Worm (Caenorhabditis elegans): Measurements from ENCODE around the gene abu-11.

Gene abu-11

ce11 chrII:194458-194857 lies at the start of gene abu-11:
abu-11 (minus strand) TSS chrII:194558.
- TF ChIP-seq ztf-26 (tag; optimal IDR thresholded peaks at IDR 0.05), result no peak
- TF ChIP-seq nhr-90 (tag; optimal IDR thresholded peaks at IDR 0.05), result no peak
- TF ChIP-seq ets-4 (GFP tag; optimal IDR thresholded peaks at IDR 0.05), result no peak
- TF ChIP-seq nhr-179 (tag; optimal IDR thresholded peaks at IDR 0.05), result no peak
- no peak for TF ChIP-seq F55B11.4 (tag; optimal IDR thresholded peaks at IDR 0.05; ENCODE audit: borderline replicate concordance, insufficient read depth)
- no peak for TF ChIP-seq tlf-1 (GFP tag; optimal IDR thresholded peaks at IDR 0.05)
- TF ChIP-seq D2030.7 (GFP tag; IDR thresholded peaks at IDR 0.05), result no peak
- no peak for TF ChIP-seq madf-6 (GFP tag; IDR thresholded peaks at IDR 0.05)
- TF ChIP-seq F57A8.1 (GFP tag; optimal IDR thresholded peaks at IDR 0.05), result no peak

DNA sequence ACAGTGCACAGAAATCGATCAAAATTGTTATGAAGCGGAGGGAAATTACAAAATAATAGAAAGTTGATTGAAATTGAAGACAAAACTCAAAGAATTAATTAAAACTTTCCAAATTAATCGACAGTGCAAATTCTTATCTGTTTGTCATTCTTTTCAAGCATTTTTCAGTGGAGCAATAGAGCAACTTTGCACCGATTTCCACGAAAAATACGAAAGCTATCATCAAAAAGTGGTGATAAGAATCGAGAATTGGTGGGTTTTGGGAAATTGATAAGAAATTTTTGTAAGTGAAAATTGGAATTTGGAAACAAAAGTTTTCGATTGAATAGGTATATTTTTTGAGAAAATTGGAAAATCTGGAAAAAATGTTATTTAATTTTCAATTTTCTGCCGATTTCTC lies 45.7 kb upstream of the abu-11 start:
- TF ChIP-seq nfya-2 (GFP tag; IDR thresholded peaks at IDR 0.05) (no peak), nhr-80 (tag; optimal IDR thresholded peaks at IDR 0.05) (peak; percentile 72)

ce11 chrII:237721-238120 lies 43.4 kb upstream of the abu-11 start, which contains the start of gene laat-1:
laat-1 (minus strand) TSS chrII:237821.
- no peak for TF ChIP-seq Y95B8A.8 (GFP tag; IDR thresholded peaks at IDR 0.05)
- 0 out of 2 replicates have a peak, but pooled peaks have one; percentile 22 for TF ChIP-seq bed-1 (GFP tag; IDR thresholded peaks at IDR 0.05)

DNA sequence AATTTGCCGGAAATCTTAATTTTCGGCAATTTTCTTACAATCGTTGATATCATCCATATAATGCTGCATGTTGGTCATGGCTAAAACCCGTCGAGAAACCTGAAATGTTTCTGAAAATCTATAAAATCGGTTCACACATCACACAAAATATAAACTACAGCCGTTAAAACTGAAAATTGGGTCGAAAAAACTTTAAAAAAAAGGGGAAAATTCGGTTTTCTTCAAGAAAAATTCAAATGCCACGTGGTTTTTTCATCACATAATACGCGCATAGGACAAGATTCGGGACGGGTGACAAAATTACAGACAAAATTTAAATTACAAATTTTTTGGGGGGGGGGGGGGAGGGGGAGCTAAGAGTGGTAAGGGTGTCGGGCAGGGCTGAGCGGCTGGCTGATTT lies 38.3 kb upstream of the abu-11 start, which contains the start of gene Y43H11AL.1:
Y43H11AL.1 (minus strand) TSS at position 101 of the 400 bp plus-strand sequence.
- TF ChIP-seq die-1 (tag; optimal IDR thresholded peaks at IDR 0.05), result no peak
- TF ChIP-seq D2030.7 (GFP tag; IDR thresholded peaks at IDR 0.05), result no peak
- TF ChIP-seq sptf-2 (GFP tag; optimal IDR thresholded peaks at IDR 0.05), result no peak
- no peak for TF ChIP-seq F33H1.4 (GFP tag; IDR thresholded peaks at IDR 0.05)
- no peak for TF ChIP-seq F52B5.7 (tag; optimal IDR thresholded peaks at IDR 0.05)
- no peak for TF ChIP-seq athp-1 (tag; optimal IDR thresholded peaks at IDR 0.05)
- no peak for TF ChIP-seq lsy-27 (tag; optimal IDR thresholded peaks at IDR 0.05; ENCODE audit: borderline replicate concordance, insufficient read depth)
- TF ChIP-seq C17E4.6 (GFP tag; IDR thresholded peaks at IDR 0.05), result no peak
- no peak for TF ChIP-seq F49E8.2 (tag; optimal IDR thresholded peaks at IDR 0.05; ENCODE audit: insufficient read depth)
- no peak for TF ChIP-seq lag-1 (GFP tag; IDR thresholded peaks at IDR 0.05)
- no peak for TF ChIP-seq nhr-120 (GFP tag; IDR thresholded peaks at IDR 0.05)
- TF ChIP-seq madf-8 (GFP tag; conservative IDR thresholded peaks at IDR 0.05), result no peak

DNA sequence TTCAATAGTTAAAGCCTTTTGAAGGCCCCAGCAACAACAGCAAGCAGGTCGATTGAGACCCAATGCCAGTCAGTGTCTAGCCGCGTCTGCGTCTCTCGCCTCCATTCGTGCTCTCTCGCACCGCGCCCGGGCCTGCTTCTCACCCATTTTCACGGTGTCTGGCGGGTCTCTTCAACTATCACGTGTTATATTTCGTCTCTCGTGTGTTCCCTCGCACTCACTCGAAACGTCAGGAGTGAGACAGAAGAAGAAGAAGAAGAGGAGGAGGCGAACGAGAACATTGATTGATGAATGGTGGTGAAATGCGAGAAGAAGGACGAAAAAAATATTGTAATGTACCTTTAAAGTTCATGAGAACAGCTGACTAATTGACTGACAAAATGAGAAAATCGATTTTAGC lies 26.9 kb upstream of the abu-11 start:
- TF ChIP-seq mcd-1 (GFP tag; IDR thresholded peaks at IDR 0.05) (peak; percentile 84), dox-1 (GFP tag; IDR thresholded peaks at IDR 0.05) (peak; percentile 64; the same call in 1 of the 2 replicates), F55B11.4 (tag; optimal IDR thresholded peaks at IDR 0.05; ENCODE audit: borderline replicate concordance, insufficient read depth) (no peak), ztf-28 (GFP tag; IDR thresholded peaks at IDR 0.05) (no peak), nfyb-1 (GFP tag; IDR thresholded peaks at IDR 0.05) (peak; percentile 65; the same call in 1 of the 2 replicates), egl-18 (GFP tag; IDR thresholded peaks at IDR 0.05) (no peak), hmg-1.2 (GFP tag; IDR thresholded peaks at IDR 0.05) (peak; percentile 79; the same call in 1 of the 2 replicates), nfya-2 (GFP tag; IDR thresholded peaks at IDR 0.05) (no peak), aptf-2 (GFP tag; conservative IDR thresholded peaks at IDR 0.05) (no peak), tbx-9 (tag; optimal IDR thresholded peaks at IDR 0.05; ENCODE audit: borderline replicate concordance) (no peak), die-1 (tag; optimal IDR thresholded peaks at IDR 0.05) (peak; percentile 38), Y53G8AR.9 (GFP tag; conservative IDR thresholded peaks at IDR 0.05) (no peak), B0035.1 (tag; optimal IDR thresholded peaks at IDR 0.05) (no peak), F57A8.1 (GFP tag; optimal IDR thresholded peaks at IDR 0.05) (no peak), tlf-1 (GFP tag; optimal IDR thresholded peaks at IDR 0.05) (peak; percentile 38), B0019.2 (GFP tag; conservative IDR thresholded peaks at IDR 0.05) (no peak), athp-1 (tag; optimal IDR thresholded peaks at IDR 0.05) (no peak), B0261.1 (tag; optimal IDR thresholded peaks at IDR 0.05) (no peak), bed-1 (GFP tag; IDR thresholded peaks at IDR 0.05) (no peak), F22D6.2 (tag; optimal IDR thresholded peaks at IDR 0.05) (no peak), hlh-12 (tag; optimal IDR thresholded peaks at IDR 0.05) (no peak), let-526 (GFP tag; IDR thresholded peaks at IDR 0.05) (peak; percentile 66), ztf-26 (tag; optimal IDR thresholded peaks at IDR 0.05) (peak; percentile 71), nhr-179 (tag; optimal IDR thresholded peaks at IDR 0.05) (no peak), him-1 (tag; optimal IDR thresholded peaks at IDR 0.05) (no peak), K12H6.12 (tag; optimal IDR thresholded peaks at IDR 0.05) (peak; percentile 67)
